Worm (Caenorhabditis elegans) whole organism, L1 larva: ENCODE data around the gene sdc-1.

Experiments used
- aly-2 ChIP-seq: fragments of 150-350 bp; optimal IDR thresholded peaks from 2 replicates; lab custom pipeline; 2014; ENCODE audit warnings: missing biosample characterization, missing genetic modification characterization
- ama-1 ChIP-seq: fragments of 150-350 bp; optimal IDR thresholded peaks from 2 replicates; lab custom pipeline; 2014
- mdl-1 ChIP-seq, 2 experiments: fragments of 150-350 bp; optimal IDR thresholded peaks; 2 replicates each; lab custom pipeline; 2014 to 2017; ENCODE audit warnings: missing biosample characterization in 2 of 2, missing genetic modification characterization in 2 of 2, inconsistent platforms in 1 of 2
- mep-1 ChIP-seq: fragments of 150-350 bp; optimal IDR thresholded peaks from 2 replicates; lab custom pipeline; 2014; ENCODE audit warnings: missing biosample characterization, missing genetic modification characterization
- nhr-11 ChIP-seq: fragments of 150-350 bp; optimal IDR thresholded peaks from 2 replicates; lab custom pipeline; 2014; ENCODE audit warnings: missing biosample characterization, missing genetic modification characterization
- nhr-237 ChIP-seq: fragments of 150-350 bp; optimal IDR thresholded peaks from 2 replicates; lab custom pipeline; 2014; ENCODE audit warnings: missing biosample characterization, missing genetic modification characterization
- nhr-77 ChIP-seq: fragments of 150-350 bp; optimal IDR thresholded peaks from 2 replicates; lab custom pipeline; 2014; ENCODE audit warnings: missing biosample characterization, missing genetic modification characterization

DNA sequence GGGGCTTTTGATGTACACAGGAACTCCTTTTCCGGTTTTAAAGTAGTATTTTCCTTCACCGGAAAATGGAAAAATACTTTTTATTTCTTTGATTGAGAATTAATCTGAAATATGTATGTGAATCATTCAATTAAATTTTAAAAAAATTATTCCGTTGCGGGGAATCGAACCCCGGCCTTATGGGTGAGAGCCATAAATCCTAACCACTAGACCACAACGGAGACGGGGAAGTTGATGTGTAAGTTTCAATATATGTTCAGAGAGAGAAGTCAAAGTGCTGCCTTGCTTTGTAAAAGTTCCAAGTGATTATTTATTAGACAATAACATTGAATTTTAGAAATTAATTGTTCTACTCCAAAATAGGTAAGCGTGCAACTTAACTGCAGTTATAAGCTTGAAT is 4.4 kb upstream of the sdc-1 start:
- TF ChIP-seq mdl-1 (tag; optimal IDR thresholded peaks at IDR 0.05; lab: Kevin White, UChicago) (no peak), nhr-237 (tag; lab: Kevin White, UChicago) (no peak), ama-1 (lab: Kevin White, UChicago) (no peak), nhr-11 (tag; lab: Kevin White, UChicago) (no peak), nhr-77 (no peak), aly-2 (tag; lab: Kevin White, UChicago) (no peak), mep-1 (peak; percentile 22)
